Worm (Caenorhabditis elegans): Measurements from ENCODE around the gene swsn-4.
A peak's percentile ranks its signal among the peaks of the same experiment; 100 is the strongest.

The swsn-4 gene

ce11 chrIV:11149454-11150163 lies 23.8 kb downstream of the swsn-4 start, which contains the start of the genes F01G4.6 and pfd-1 (continued):
- TF ChIP-seq B0261.1 (tag; optimal IDR thresholded peaks at IDR 0.05) (no peak), hmg-1.2 (GFP tag; IDR thresholded peaks at IDR 0.05) (peak; percentile 65; the same call in 1 of the 2 replicates), attf-3 (GFP tag; conservative IDR thresholded peaks at IDR 0.05) (peak; percentile 43; the same call in 1 of the 2 replicates), somi-1 (GFP tag; optimal IDR thresholded peaks at IDR 0.05) (peak; percentile 1), Y95B8A.8 (GFP tag; IDR thresholded peaks at IDR 0.05) (0 out of 2 replicates have a peak, but pooled peaks have one; percentile 49), lin-54 (GFP tag; optimal IDR thresholded peaks at IDR 0.05) (peak; percentile 84), C17E4.6 (GFP tag; IDR thresholded peaks at IDR 0.05) (no peak; the same call in 1 of the 2 replicates), F55B11.4 (tag; optimal IDR thresholded peaks at IDR 0.05; ENCODE audit: borderline replicate concordance, insufficient read depth) (no peak), dpl-1 (GFP tag; optimal IDR thresholded peaks at IDR 0.05) (peak; percentile 43), lsl-1 (GFP tag; optimal IDR thresholded peaks at IDR 0.05) (peak; percentile 80), ZK185.1 (tag; optimal IDR thresholded peaks at IDR 0.05; ENCODE audit: poor library complexity, severe bottlenecking) (peak; percentile 85), snpc-1.3 (tag; optimal IDR thresholded peaks at IDR 0.05; ENCODE audit: insufficient read depth) (peak; percentile 22), F10E7.11 (tag; optimal IDR thresholded peaks at IDR 0.05) (no peak), lin-26 (GFP tag; IDR thresholded peaks at IDR 0.05) (no peak), lir-1 (GFP tag; conservative IDR thresholded peaks at IDR 0.05) (peak; percentile 54), mxl-1 (tag; optimal IDR thresholded peaks at IDR 0.05) (no peak), bed-2 (GFP tag; IDR thresholded peaks at IDR 0.05) (no peak), zfh-2 (GFP tag; conservative IDR thresholded peaks at IDR 0.05) (0 out of 2 replicates have a peak, but pooled peaks have one; percentile 13), Y79H2A.3 (GFP tag; conservative IDR thresholded peaks at IDR 0.05) (no peak), madf-3 (GFP tag; IDR thresholded peaks at IDR 0.05) (peak; percentile 74; the same call in 1 of the 2 replicates), dpff-1 (tag; optimal IDR thresholded peaks at IDR 0.05) (no peak), lsy-27 (tag; optimal IDR thresholded peaks at IDR 0.05; ENCODE audit: borderline replicate concordance, insufficient read depth) (no peak), gei-17 (GFP tag; optimal IDR thresholded peaks at IDR 0.05) (peak; percentile 53), B0336.3 (GFP tag; IDR thresholded peaks at IDR 0.05) (0 out of 2 replicates have a peak, but pooled peaks have one; percentile 64), mes-4 (tag; optimal IDR thresholded peaks at IDR 0.05) (no peak), athp-1 (tag; optimal IDR thresholded peaks at IDR 0.05) (no peak), cebp-2 (GFP tag; IDR thresholded peaks at IDR 0.05) (no peak), ekl-4 (GFP tag; IDR thresholded peaks at IDR 0.05) (peak; percentile 85), rpc-1 (optimal IDR thresholded peaks at IDR 0.05) (no peak), rpc-1 (tag; optimal IDR thresholded peaks at IDR 0.05) (no peak), sea-2 (GFP tag; IDR thresholded peaks at IDR 0.05) (no peak), lin-40 (tag; optimal IDR thresholded peaks at IDR 0.05) (peak; percentile 85), attf-6 (GFP tag; IDR thresholded peaks at IDR 0.05) (no peak), pbrm-1 (GFP tag; IDR thresholded peaks at IDR 0.05) (peak; percentile 79), aptf-2 (GFP tag; conservative IDR thresholded peaks at IDR 0.05) (no peak), nhr-80 (tag; optimal IDR thresholded peaks at IDR 0.05) (peak; percentile 30), lin-35 (GFP tag; optimal IDR thresholded peaks at IDR 0.05) (peak in 1 of 3 experiments; percentile 91), F57A8.1 (GFP tag; optimal IDR thresholded peaks at IDR 0.05) (no peak), tbp1 (GFP tag; optimal IDR thresholded peaks at IDR 0.05) (peak; percentile 69), F49E8.2 (tag; optimal IDR thresholded peaks at IDR 0.05; ENCODE audit: insufficient read depth) (no peak), hmg-20 (GFP tag; IDR thresholded peaks at IDR 0.05) (peak; percentile 46; the same call in 1 of the 2 replicates), unc-130 (GFP tag; optimal IDR thresholded peaks at IDR 0.05) (no peak), egrh-3 (GFP tag; IDR thresholded peaks at IDR 0.05) (no peak), lag-1 (GFP tag; IDR thresholded peaks at IDR 0.05) (no peak), ceh-27 (GFP tag; optimal IDR thresholded peaks at IDR 0.05) (peak; percentile 72), hlh-26 (GFP tag; conservative IDR thresholded peaks at IDR 0.05) (no peak), nfya-1 (tag; optimal IDR thresholded peaks at IDR 0.05; ENCODE audit: borderline replicate concordance, insufficient read depth) (no peak)
